Fruit fly (Drosophila melanogaster) whole organism, wandering third instar larva: ENCODE measurements around the gene east.

ENCODE experiments used
- Abd-B ChIP-seq: fragments of >200 bp; optimal IDR thresholded peaks from 2 replicates; lab custom pipeline; 2017; ENCODE audit warnings: missing biosample characterization, missing genetic modification characterization
- Myc ChIP-seq: fragments of >200 bp; optimal IDR thresholded peaks from 2 replicates; lab custom pipeline; 2017
- N ChIP-seq: fragments of >200 bp; optimal IDR thresholded peaks from 2 replicates; lab custom pipeline; 2018; ENCODE audit warnings: missing biosample characterization, missing external identifiers, missing genetic modification characterization
- OdsH ChIP-seq: fragments of 200-800 bp; sonication (Bioruptor generic); optimal IDR thresholded peaks from 2 replicates; lab custom pipeline; 2016; ENCODE audit warnings: missing biosample characterization, mild to moderate bottlenecking, missing genetic modification characterization
- jim ChIP-seq: fragments of 175-275, 200-325 bp; sonication (Bioruptor generic); optimal IDR thresholded peaks from 2 replicates; lab custom pipeline; 2016; ENCODE audit warnings: missing biosample characterization, mild to moderate bottlenecking, missing genetic modification characterization
- psq ChIP-seq: fragments of 200-800 bp; sonication (Bioruptor generic); optimal IDR thresholded peaks from 3 replicates; lab custom pipeline; 2017; ENCODE audit warnings: missing biosample characterization, mild to moderate bottlenecking, missing genetic modification characterization, moderate library complexity
- rgr ChIP-seq: fragments of 200-800 bp; sonication (Bioruptor generic); optimal IDR thresholded peaks from 3 replicates; lab custom pipeline; 2016; ENCODE audit warnings: missing biosample characterization, mild to moderate bottlenecking, missing genetic modification characterization
- sv ChIP-seq: fragments of 200-800 bp; sonication (Bioruptor generic); optimal IDR thresholded peaks from 3 replicates; lab custom pipeline; 2016; ENCODE audit warnings: missing biosample characterization, missing genetic modification characterization
- woc ChIP-seq: sonication (Bioruptor generic); optimal IDR thresholded peaks from 2 replicates; lab custom pipeline; 2016; ENCODE audit warnings: missing biosample characterization, mild to moderate bottlenecking, missing genetic modification characterization

dm6 chrX:2001057-2001456 lies 9.6 kb upstream of the east start:
- TF ChIP-seq Abd-B, result no peak
- TF ChIP-seq sv (GFP tag; lab: Kevin White, UChicago), result no peak
- no peak for TF ChIP-seq psq (GFP tag; lab: Kevin White, UChicago)
- TF ChIP-seq Myc (lab: Kevin White, UChicago), result no peak
- TF ChIP-seq jim (GFP tag; lab: Kevin White, UChicago), result no peak
- no peak for TF ChIP-seq N (GFP tag; lab: Kevin White, UChicago)
- no peak for TF ChIP-seq woc (GFP tag; lab: Kevin White, UChicago)
- no peak for TF ChIP-seq OdsH (GFP tag; lab: Kevin White, UChicago)
- no peak for TF ChIP-seq rgr (GFP tag; lab: Kevin White, UChicago)
